Fruit fly (Drosophila melanogaster): ENCODE data around the gene mub.
A peak's percentile ranks its signal among the peaks of the same experiment; 100 is the strongest.

- TF ChIP-seq CG14711 (tag; optimal IDR thresholded peaks at IDR 0.05) (no peak), tj (GFP tag; optimal IDR thresholded peaks at IDR 0.05) (no peak), CG33017 (tag; optimal IDR thresholded peaks at IDR 0.05) (no peak), Clk (GFP tag; optimal IDR thresholded peaks at IDR 0.05) (no peak), kay (GFP tag; ENCODE audit: borderline replicate concordance) (no peak), CG1620 (GFP tag; optimal IDR thresholded peaks at IDR 0.05) (peak; percentile 68), CG7101 (tag; optimal IDR thresholded peaks at IDR 0.05) (peak; percentile 40), Mnt (GFP tag; optimal IDR thresholded peaks at IDR 0.05) (peak; percentile 52), ovo (GFP tag; optimal IDR thresholded peaks at IDR 0.05) (peak; percentile 36)
Measured at dm6 chr3L:21841079-21841478, 3.5 kb upstream of the mub start, which contains the start of gene P5CDh1.

Data from whole organism, adult.